Fruit fly (Drosophila melanogaster) Kc167 (cell line): ENCODE data around the gene AcCoAS.

Experiments used
- Myc ChIP-seq: fragments of >200 bp; optimal IDR thresholded peaks from 2 replicates; lab custom pipeline; 2017; ENCODE audit warnings: missing external identifiers
- Sin3A ChIP-seq: fragments of >200 bp; optimal IDR thresholded peaks from 2 replicates; lab custom pipeline; 2018; ENCODE audit warnings: missing external identifiers
- h ChIP-seq: fragments of >200 bp; optimal IDR thresholded peaks from 3 replicates; lab custom pipeline; 2018; ENCODE audit warnings: missing external identifiers
- insv ChIP-seq: fragments of >200 bp; optimal IDR thresholded peaks from 3 replicates; lab custom pipeline; 2018; ENCODE audit warnings: missing external identifiers
- psq ChIP-seq: fragments of >200 bp; optimal IDR thresholded peaks from 2 replicates; lab custom pipeline; 2017; ENCODE audit warnings: missing external identifiers
- ttk ChIP-seq: sonication (Bioruptor generic); optimal IDR thresholded peaks from 2 replicates; lab custom pipeline; 2017; ENCODE audit warnings: missing external identifiers

- TF ChIP-seq insv (lab: Kevin White, UChicago) (no peak), Myc (lab: Kevin White, UChicago) (no peak), psq (lab: Kevin White, UChicago) (no peak), h (lab: Kevin White, UChicago) (no peak), Sin3A (lab: Kevin White, UChicago) (no peak), ttk (lab: Kevin White, UChicago) (no peak)
Measured at dm6 chr3L:21302493-21302892, 22.4 kb upstream of the AcCoAS start.
